Fruit fly (Drosophila melanogaster): Measurements from ENCODE around the gene Syx7.

Gene Syx7

dm6 chr3L:21444719-21445118 lies 915 bp upstream of the Syx7 start, which contains the start of gene Alp1:
TSS of gene Alp1 (minus strand) at chr3L:21444819.
- no peak for TF ChIP-seq CG14711 (tag; optimal IDR thresholded peaks at IDR 0.05)
- TF ChIP-seq CG5204 (GFP tag; optimal IDR thresholded peaks at IDR 0.05), result no peak
- TF ChIP-seq CG12768 (GFP tag; optimal IDR thresholded peaks at IDR 0.05), result no peak

- TF ChIP-seq CG7101 (tag; optimal IDR thresholded peaks at IDR 0.05), result no peak
Observed at dm6 chr3L:21449336-21449735, 3.7 kb downstream of the Syx7 start.

dm6 chr3L:21450486-21450885 lies 4.9 kb downstream of the Syx7 start:
- TF ChIP-seq CG33017 (tag; optimal IDR thresholded peaks at IDR 0.05) (no peak), CG5204 (GFP tag; optimal IDR thresholded peaks at IDR 0.05) (no peak), cic (GFP tag; optimal IDR thresholded peaks at IDR 0.05) (no peak), Mnt (GFP tag; optimal IDR thresholded peaks at IDR 0.05) (no peak), Crg-1 (GFP tag; optimal IDR thresholded peaks at IDR 0.05) (no peak), ovo (GFP tag; optimal IDR thresholded peaks at IDR 0.05) (no peak), pad (GFP tag; optimal IDR thresholded peaks at IDR 0.05) (no peak), CG7045 (GFP tag; optimal IDR thresholded peaks at IDR 0.05) (no peak), kay (GFP tag; ENCODE audit: borderline replicate concordance) (no peak), tj (GFP tag; optimal IDR thresholded peaks at IDR 0.05) (no peak), Hr96 (GFP tag; optimal IDR thresholded peaks at IDR 0.05) (no peak), bab1 (GFP tag; optimal IDR thresholded peaks at IDR 0.05) (no peak), CG14711 (tag; optimal IDR thresholded peaks at IDR 0.05) (no peak), CG7101 (tag; optimal IDR thresholded peaks at IDR 0.05) (no peak), toe (GFP tag; optimal IDR thresholded peaks at IDR 0.05) (no peak), cnc (optimal IDR thresholded peaks at IDR 0.05) (no peak), CG12768 (GFP tag; optimal IDR thresholded peaks at IDR 0.05) (no peak), Clk (GFP tag; optimal IDR thresholded peaks at IDR 0.05) (no peak), CG1620 (GFP tag; optimal IDR thresholded peaks at IDR 0.05) (no peak), CG11617 (GFP tag; optimal IDR thresholded peaks at IDR 0.05) (no peak)

dm6 chr3L:21453623-21454022 lies 8.0 kb downstream of the Syx7 start:
- TF ChIP-seq Hr96 (GFP tag; optimal IDR thresholded peaks at IDR 0.05) (no peak), toe (GFP tag; optimal IDR thresholded peaks at IDR 0.05) (no peak), cic (GFP tag; optimal IDR thresholded peaks at IDR 0.05) (no peak), Crg-1 (GFP tag; optimal IDR thresholded peaks at IDR 0.05) (no peak), cnc (optimal IDR thresholded peaks at IDR 0.05) (no peak), tj (GFP tag; optimal IDR thresholded peaks at IDR 0.05) (no peak), CG1620 (GFP tag; optimal IDR thresholded peaks at IDR 0.05) (no peak), Mnt (GFP tag; optimal IDR thresholded peaks at IDR 0.05) (no peak)

- no peak for TF ChIP-seq cic (GFP tag; optimal IDR thresholded peaks at IDR 0.05)
- TF ChIP-seq ovo (GFP tag; optimal IDR thresholded peaks at IDR 0.05), result no peak
- TF ChIP-seq CG33017 (tag; optimal IDR thresholded peaks at IDR 0.05), result no peak
- no peak for TF ChIP-seq Crg-1 (GFP tag; optimal IDR thresholded peaks at IDR 0.05)
- TF ChIP-seq cnc (optimal IDR thresholded peaks at IDR 0.05), result no peak
- TF ChIP-seq CG5204 (GFP tag; optimal IDR thresholded peaks at IDR 0.05), result no peak
- no peak for TF ChIP-seq CG1620 (GFP tag; optimal IDR thresholded peaks at IDR 0.05)
- TF ChIP-seq Hr96 (GFP tag; optimal IDR thresholded peaks at IDR 0.05), result no peak
- no peak for TF ChIP-seq bab1 (GFP tag; optimal IDR thresholded peaks at IDR 0.05)
- no peak for TF ChIP-seq CG7045 (GFP tag; optimal IDR thresholded peaks at IDR 0.05)
- TF ChIP-seq kay (GFP tag; ENCODE audit: borderline replicate concordance), result no peak
- no peak for TF ChIP-seq Mnt (GFP tag; optimal IDR thresholded peaks at IDR 0.05)
- no peak for TF ChIP-seq CG11617 (GFP tag; optimal IDR thresholded peaks at IDR 0.05)
- TF ChIP-seq pad (GFP tag; optimal IDR thresholded peaks at IDR 0.05), result no peak
- TF ChIP-seq toe (GFP tag; optimal IDR thresholded peaks at IDR 0.05), result no peak
Observed at dm6 chr3L:21455196-21455595, 9.6 kb downstream of the Syx7 start.

- TF ChIP-seq bab1 (GFP tag; optimal IDR thresholded peaks at IDR 0.05), result no peak
- no peak for TF ChIP-seq cnc (optimal IDR thresholded peaks at IDR 0.05)
- no peak for TF ChIP-seq cic (GFP tag; optimal IDR thresholded peaks at IDR 0.05)
- TF ChIP-seq CG33017 (tag; optimal IDR thresholded peaks at IDR 0.05), result no peak
- no peak for TF ChIP-seq CG5204 (GFP tag; optimal IDR thresholded peaks at IDR 0.05)
- TF ChIP-seq ovo (GFP tag; optimal IDR thresholded peaks at IDR 0.05), result no peak
- TF ChIP-seq CG12768 (GFP tag; optimal IDR thresholded peaks at IDR 0.05), result no peak
- TF ChIP-seq CG1620 (GFP tag; optimal IDR thresholded peaks at IDR 0.05), result no peak
- TF ChIP-seq kay (GFP tag; ENCODE audit: borderline replicate concordance), result no peak
- no peak for TF ChIP-seq CG7101 (tag; optimal IDR thresholded peaks at IDR 0.05)
- TF ChIP-seq tj (GFP tag; optimal IDR thresholded peaks at IDR 0.05), result no peak
- TF ChIP-seq CG11617 (GFP tag; optimal IDR thresholded peaks at IDR 0.05), result no peak
- no peak for TF ChIP-seq pad (GFP tag; optimal IDR thresholded peaks at IDR 0.05)
- TF ChIP-seq CG7045 (GFP tag; optimal IDR thresholded peaks at IDR 0.05), result no peak
- TF ChIP-seq toe (GFP tag; optimal IDR thresholded peaks at IDR 0.05), result no peak
- TF ChIP-seq Hr96 (GFP tag; optimal IDR thresholded peaks at IDR 0.05), result no peak
- no peak for TF ChIP-seq Crg-1 (GFP tag; optimal IDR thresholded peaks at IDR 0.05)
- no peak for TF ChIP-seq CG14711 (tag; optimal IDR thresholded peaks at IDR 0.05)
Observed at dm6 chr3L:21458736-21459135, 13.1 kb downstream of the Syx7 start.

dm6 chr3L:21460149-21460873 lies 14.7 kb downstream of the Syx7 start:
- TF ChIP-seq tj (GFP tag; optimal IDR thresholded peaks at IDR 0.05) (no peak), CG5204 (GFP tag; optimal IDR thresholded peaks at IDR 0.05) (no peak), CG14711 (tag; optimal IDR thresholded peaks at IDR 0.05) (no peak), Clk (GFP tag; optimal IDR thresholded peaks at IDR 0.05) (no peak), cic (GFP tag; optimal IDR thresholded peaks at IDR 0.05) (no peak), toe (GFP tag; optimal IDR thresholded peaks at IDR 0.05) (no peak), CG1620 (GFP tag; optimal IDR thresholded peaks at IDR 0.05) (no peak), CG11617 (GFP tag; optimal IDR thresholded peaks at IDR 0.05) (no peak), ovo (GFP tag; optimal IDR thresholded peaks at IDR 0.05) (no peak), Hr96 (GFP tag; optimal IDR thresholded peaks at IDR 0.05) (no peak), cnc (optimal IDR thresholded peaks at IDR 0.05) (no peak), CG7101 (tag; optimal IDR thresholded peaks at IDR 0.05) (no peak), kay (GFP tag; ENCODE audit: borderline replicate concordance) (no peak), Crg-1 (GFP tag; optimal IDR thresholded peaks at IDR 0.05) (no peak), CG33017 (tag; optimal IDR thresholded peaks at IDR 0.05) (no peak), CG7045 (GFP tag; optimal IDR thresholded peaks at IDR 0.05) (no peak)

Measured in whole organism, adult.